Fruit fly (Drosophila melanogaster): Measurements from ENCODE around the gene crp.
A peak's percentile ranks its signal among the peaks of the same experiment; 100 is the strongest.

The crp gene

dm6 chr2L:16279774-16280252 is 7.7 kb downstream of the crp start (continued):
- TF ChIP-seq Hey (tag; optimal IDR thresholded peaks at IDR 0.05): no peak
- TF ChIP-seq CG3847 (GFP tag; IDR thresholded peaks at IDR 0.05): peak; percentile 46; the same call in 1 of the 2 replicates
- TF ChIP-seq lov (optimal IDR thresholded peaks at IDR 0.05): no peak
- no peak; the same call in 2 of the 3 replicates for TF ChIP-seq lov (GFP tag; IDR thresholded peaks at IDR 0.05)
- TF ChIP-seq Xrp1 (GFP tag; IDR thresholded peaks at IDR 0.05): peak; percentile 79
- no peak for TF ChIP-seq hbn (GFP tag; IDR thresholded peaks at IDR 0.05; ENCODE audit: partially characterized antibody)
- TF ChIP-seq Atf6 (GFP tag; IDR thresholded peaks at IDR 0.05): peak; percentile 66
- TF ChIP-seq MESR4 (GFP tag; optimal IDR thresholded peaks at IDR 0.05): peak; percentile 24
- TF ChIP-seq CG15269 (tag; optimal IDR thresholded peaks at IDR 0.05): peak; percentile 94
- peak; percentile 86 for TF ChIP-seq CG18764 (GFP tag; optimal IDR thresholded peaks at IDR 0.05)
- peak; percentile 74 for TF ChIP-seq cad (GFP tag; optimal IDR thresholded peaks at IDR 0.05)
- TF ChIP-seq CG31441 (GFP tag; IDR thresholded peaks at IDR 0.05): peak; percentile 97
- TF ChIP-seq E2f1 (GFP tag; IDR thresholded peaks at IDR 0.05): peak; percentile 59
- peak; percentile 85 for TF ChIP-seq esg (GFP tag; conservative IDR thresholded peaks at IDR 0.05)
- TF ChIP-seq her (GFP tag; optimal IDR thresholded peaks at IDR 0.05): peak; percentile 58
- TF ChIP-seq CG17385 (GFP tag; optimal IDR thresholded peaks at IDR 0.05): peak; percentile 71
- peak; percentile 94 for TF ChIP-seq CG17829 (tag; optimal IDR thresholded peaks at IDR 0.05)
- peak; percentile 19 for TF ChIP-seq vfl (GFP tag; optimal IDR thresholded peaks at IDR 0.05)
- peak; percentile 84 for TF ChIP-seq Mad (GFP tag; optimal IDR thresholded peaks at IDR 0.05)
- TF ChIP-seq tap (tag; optimal IDR thresholded peaks at IDR 0.05): peak; percentile 92
- TF ChIP-seq zen (tag; optimal IDR thresholded peaks at IDR 0.05): peak; percentile 59
- peak; percentile 95 for TF ChIP-seq az2 (GFP tag; optimal IDR thresholded peaks at IDR 0.05)
- peak; percentile 90 for TF ChIP-seq Drgx (GFP tag; IDR thresholded peaks at IDR 0.05)
- no peak for TF ChIP-seq gfzf (GFP tag; optimal IDR thresholded peaks at IDR 0.05)
- no peak for TF ChIP-seq Hr39 (optimal IDR thresholded peaks at IDR 0.05)
- TF ChIP-seq Vsx1 (GFP tag; optimal IDR thresholded peaks at IDR 0.05): peak; percentile 85
- TF ChIP-seq CG4820 (GFP tag; optimal IDR thresholded peaks at IDR 0.05): peak; percentile 92
- TF ChIP-seq caup (GFP tag; optimal IDR thresholded peaks at IDR 0.05; ENCODE audit: severe bottlenecking): peak; percentile 77
- TF ChIP-seq jing (GFP tag; optimal IDR thresholded peaks at IDR 0.05): peak; percentile 90
- TF ChIP-seq salm (tag; optimal IDR thresholded peaks at IDR 0.05): peak; percentile 92
- peak; percentile 88 for TF ChIP-seq CG12942 (GFP tag; optimal IDR thresholded peaks at IDR 0.05)
- TF ChIP-seq mld (GFP tag; IDR thresholded peaks at IDR 0.05; ENCODE audit: partially characterized antibody): no peak
- peak; percentile 95 for TF ChIP-seq gcm (GFP tag; optimal IDR thresholded peaks at IDR 0.05)
- peak; percentile 51 for TF ChIP-seq sima (GFP tag; optimal IDR thresholded peaks at IDR 0.05)
- TF ChIP-seq maf-S (GFP tag; optimal IDR thresholded peaks at IDR 0.05): peak; percentile 78
- TF ChIP-seq Lim3 (GFP tag; IDR thresholded peaks at IDR 0.05): peak; percentile 55
- no peak for TF ChIP-seq hth (optimal IDR thresholded peaks at IDR 0.05)
- TF ChIP-seq slp2 (GFP tag; optimal IDR thresholded peaks at IDR 0.05): peak; percentile 86
- peak; percentile 12; the same call in 1 of the 3 replicates for TF ChIP-seq CG34224 (GFP tag; IDR thresholded peaks at IDR 0.05; ENCODE audit: partially characterized antibody)
- TF ChIP-seq fd3F (GFP tag; optimal IDR thresholded peaks at IDR 0.05): peak; percentile 85
- TF ChIP-seq ato (GFP tag; IDR thresholded peaks at IDR 0.05; ENCODE audit: partially characterized antibody): no peak
- TF ChIP-seq hkb (optimal IDR thresholded peaks at IDR 0.05): no peak
- TF ChIP-seq hkb (GFP tag; IDR thresholded peaks at IDR 0.05): peak; percentile 83
- TF ChIP-seq CG17359 (tag; optimal IDR thresholded peaks at IDR 0.05): peak; percentile 95
- TF ChIP-seq wdn (GFP tag; IDR thresholded peaks at IDR 0.05): no peak
- no peak for TF ChIP-seq Bgb (GFP tag; IDR thresholded peaks at IDR 0.05; ENCODE audit: partially characterized antibody)
- 0 out of 3 replicates have a peak, but pooled peaks have one; percentile 6 for TF ChIP-seq sr (GFP tag; IDR thresholded peaks at IDR 0.05)
- peak; percentile 57 for TF ChIP-seq ERR (GFP tag; optimal IDR thresholded peaks at IDR 0.05)
- peak; percentile 41; the same call in 1 of the 2 replicates for TF ChIP-seq chm (GFP tag; IDR thresholded peaks at IDR 0.05)
- TF ChIP-seq HHEX (GFP tag; optimal IDR thresholded peaks at IDR 0.05): peak; percentile 90
- peak; percentile 39; the same call in 1 of the 2 replicates for TF ChIP-seq CG9215 (GFP tag; IDR thresholded peaks at IDR 0.05)

Data from whole organism, embryonic.